Fruit fly (Drosophila melanogaster) whole organism, wandering third instar larva: Measurements from ENCODE around the gene Rab8.

ENCODE experiments used
- CG32264 ChIP-seq: fragments of 200-800 bp; sonication (Bioruptor generic); optimal IDR thresholded peaks from 2 replicates; lab custom pipeline; 2016; ENCODE audit warnings: missing biosample characterization, missing genetic modification characterization
- CG9705 ChIP-seq: fragments of 200-800 bp; sonication (Bioruptor generic); optimal IDR thresholded peaks from 2 replicates; lab custom pipeline; 2018; ENCODE audit warnings: missing biosample characterization, mild to moderate bottlenecking, missing genetic modification characterization
- CrebA ChIP-seq: fragments of 200-800 bp; sonication (Bioruptor generic); optimal IDR thresholded peaks from 2 replicates; lab custom pipeline; 2016; ENCODE audit warnings: missing biosample characterization, mild to moderate bottlenecking, missing genetic modification characterization, borderline replicate concordance
- Dfd ChIP-seq: fragments of >200 bp; optimal IDR thresholded peaks from 2 replicates; lab custom pipeline; 2017; ENCODE audit warnings: missing biosample characterization, missing genetic modification characterization
- Dif ChIP-seq: fragments of 200-275, 200-300 bp; sonication (Bioruptor generic); optimal IDR thresholded peaks from 2 replicates; lab custom pipeline; 2018; ENCODE audit warnings: missing biosample characterization, missing genetic modification characterization; ENCODE audit not compliant: partially characterized antibody
- GATAd ChIP-seq: sonication (Bioruptor generic); optimal IDR thresholded peaks from 2 replicates; lab custom pipeline; 2016; ENCODE audit warnings: missing biosample characterization, missing genetic modification characterization
- HLH106 ChIP-seq: fragments of 200-800 bp; optimal IDR thresholded peaks from 3 replicates; lab custom pipeline; 2019; ENCODE audit warnings: missing biosample characterization, mild to moderate bottlenecking, missing genetic modification characterization, moderate library complexity
- Hnf4 ChIP-seq: fragments of 200-800 bp; sonication (Bioruptor generic); optimal IDR thresholded peaks from 2 replicates; lab custom pipeline; 2016; ENCODE audit warnings: missing biosample characterization, mild to moderate bottlenecking, missing genetic modification characterization
- Hr83 ChIP-seq: fragments of 200-300 bp; sonication (Bioruptor generic); optimal IDR thresholded peaks from 2 replicates; lab custom pipeline; 2016; ENCODE audit warnings: missing biosample characterization, mild to moderate bottlenecking, missing genetic modification characterization, moderate library complexity; ENCODE audit not compliant: poor library complexity, severe bottlenecking
- Mio ChIP-seq: sonication (Bioruptor generic); optimal IDR thresholded peaks from 2 replicates; lab custom pipeline; 2016; ENCODE audit warnings: missing biosample characterization, missing genetic modification characterization
- Myc ChIP-seq: fragments of >200 bp; optimal IDR thresholded peaks from 2 replicates; lab custom pipeline; 2017
- OdsH ChIP-seq: fragments of 200-800 bp; sonication (Bioruptor generic); optimal IDR thresholded peaks from 2 replicates; lab custom pipeline; 2016; ENCODE audit warnings: missing biosample characterization, mild to moderate bottlenecking, missing genetic modification characterization
- Rel ChIP-seq, 2 experiments: fragments of 200-800 bp; sonication (Bioruptor generic) in 1 of 2; optimal IDR thresholded peaks; 2 replicates in 1 of 2; 3 replicates in 1 of 2; lab custom pipeline; 2016 to 2019; ENCODE audit warnings: mild to moderate bottlenecking in 2 of 2, missing biosample characterization in 2 of 2, missing genetic modification characterization in 2 of 2, moderate library complexity in 1 of 2
- Sp1 ChIP-seq: fragments of 200-800 bp; sonication (Bioruptor generic); optimal IDR thresholded peaks from 3 replicates; lab custom pipeline; 2019; ENCODE audit warnings: missing biosample characterization, mild to moderate bottlenecking, missing genetic modification characterization, moderate library complexity
- Vsx2 ChIP-seq: fragments of 200-300, 225-300 bp; sonication (Bioruptor generic); optimal IDR thresholded peaks from 2 replicates; lab custom pipeline; 2018; ENCODE audit warnings: missing biosample characterization, missing genetic modification characterization; ENCODE audit not compliant: partially characterized antibody
- br ChIP-seq: fragments of 200-800 bp; sonication (Bioruptor generic); optimal IDR thresholded peaks from 2 replicates; lab custom pipeline; 2016; ENCODE audit warnings: missing biosample characterization, missing genetic modification characterization
- dl ChIP-seq, 2 experiments: fragments of 175-275, 200-275 bp in 1 of 2; fragments of 200-275 bp in 1 of 2; sonication (Bioruptor generic); optimal IDR thresholded peaks; lab custom pipeline; 2018; ENCODE audit warnings: mild to moderate bottlenecking in 2 of 2, missing biosample characterization in 2 of 2, missing genetic modification characterization in 2 of 2, moderate library complexity in 2 of 2; ENCODE audit not compliant: partially characterized antibody in 2 of 2, insufficient read depth in 1 of 2
- ey ChIP-seq: fragments of 200-800 bp; sonication (Bioruptor generic); optimal IDR thresholded peaks from 2 replicates; lab custom pipeline; 2016; ENCODE audit warnings: missing biosample characterization, missing genetic modification characterization
- foxo ChIP-seq, 2 experiments: fragments of 200-800 bp; sonication (Bioruptor generic); optimal IDR thresholded peaks; 2 replicates in 1 of 2; 3 replicates in 1 of 2; lab custom pipeline; 2016 to 2017; ENCODE audit warnings: missing biosample characterization in 2 of 2, missing genetic modification characterization in 2 of 2
- fru ChIP-seq: fragments of 200-800 bp; sonication (Bioruptor generic); optimal IDR thresholded peaks from 3 replicates; lab custom pipeline; 2016; ENCODE audit warnings: missing biosample characterization, mild to moderate bottlenecking, missing genetic modification characterization
- h ChIP-seq: fragments of 200-800 bp; sonication (Bioruptor generic); optimal IDR thresholded peaks from 3 replicates; lab custom pipeline; 2016; ENCODE audit warnings: missing biosample characterization, mild to moderate bottlenecking, missing genetic modification characterization
- jim ChIP-seq: fragments of 175-275, 200-325 bp; sonication (Bioruptor generic); optimal IDR thresholded peaks from 2 replicates; lab custom pipeline; 2016; ENCODE audit warnings: missing biosample characterization, mild to moderate bottlenecking, missing genetic modification characterization
- lola ChIP-seq: fragments of >200 bp; optimal IDR thresholded peaks from 2 replicates; lab custom pipeline; 2017; ENCODE audit warnings: missing biosample characterization, missing genetic modification characterization
- pan ChIP-seq: fragments of >200 bp; optimal IDR thresholded peaks from 2 replicates; lab custom pipeline; 2017
- psq ChIP-seq: fragments of 200-800 bp; sonication (Bioruptor generic); optimal IDR thresholded peaks from 3 replicates; lab custom pipeline; 2017; ENCODE audit warnings: missing biosample characterization, mild to moderate bottlenecking, missing genetic modification characterization, moderate library complexity
- sage ChIP-seq: fragments of 200-800 bp; sonication (Bioruptor generic); optimal IDR thresholded peaks from 2 replicates; lab custom pipeline; 2016; ENCODE audit warnings: missing biosample characterization, mild to moderate bottlenecking, missing genetic modification characterization
- sv ChIP-seq: fragments of 200-800 bp; sonication (Bioruptor generic); optimal IDR thresholded peaks from 3 replicates; lab custom pipeline; 2016; ENCODE audit warnings: missing biosample characterization, missing genetic modification characterization
- tai ChIP-seq: sonication (Bioruptor generic); optimal IDR thresholded peaks from 2 replicates; lab custom pipeline; 2016; ENCODE audit warnings: missing biosample characterization, missing genetic modification characterization
- usp ChIP-seq: fragments of >200 bp; optimal IDR thresholded peaks from 2 replicates; lab custom pipeline; 2017; ENCODE audit warnings: missing biosample characterization, missing genetic modification characterization
- woc ChIP-seq: sonication (Bioruptor generic); optimal IDR thresholded peaks from 2 replicates; lab custom pipeline; 2016; ENCODE audit warnings: missing biosample characterization, mild to moderate bottlenecking, missing genetic modification characterization

The Rab8 gene

DNA sequence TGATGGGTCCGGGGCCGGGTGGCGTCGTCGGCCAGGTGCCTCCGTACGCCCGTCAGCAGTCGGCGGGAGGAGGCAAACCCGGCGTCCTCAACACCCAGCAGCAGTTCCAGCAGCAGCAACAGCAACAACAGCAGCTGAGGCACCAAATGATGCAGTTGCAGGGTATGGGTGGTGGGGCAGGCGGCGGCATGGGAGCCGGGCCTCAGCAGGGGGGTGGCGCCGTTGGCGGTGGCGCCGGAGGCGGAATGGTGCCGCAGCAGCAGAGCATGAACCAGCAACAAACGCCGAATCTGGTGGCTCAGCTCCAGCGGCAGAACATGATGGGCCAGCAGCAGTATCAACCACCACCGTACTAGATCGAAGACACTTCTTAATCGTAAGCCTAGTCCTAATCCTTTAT is 26.4 kb downstream of the Rab8 start:
- TF ChIP-seq OdsH (GFP tag; lab: Kevin White, UChicago) (no peak), Dfd (GFP tag; lab: Kevin White, UChicago) (peak; percentile 96)
- TF ChIP-seq, all 38 proteins: peak for 1

DNA sequence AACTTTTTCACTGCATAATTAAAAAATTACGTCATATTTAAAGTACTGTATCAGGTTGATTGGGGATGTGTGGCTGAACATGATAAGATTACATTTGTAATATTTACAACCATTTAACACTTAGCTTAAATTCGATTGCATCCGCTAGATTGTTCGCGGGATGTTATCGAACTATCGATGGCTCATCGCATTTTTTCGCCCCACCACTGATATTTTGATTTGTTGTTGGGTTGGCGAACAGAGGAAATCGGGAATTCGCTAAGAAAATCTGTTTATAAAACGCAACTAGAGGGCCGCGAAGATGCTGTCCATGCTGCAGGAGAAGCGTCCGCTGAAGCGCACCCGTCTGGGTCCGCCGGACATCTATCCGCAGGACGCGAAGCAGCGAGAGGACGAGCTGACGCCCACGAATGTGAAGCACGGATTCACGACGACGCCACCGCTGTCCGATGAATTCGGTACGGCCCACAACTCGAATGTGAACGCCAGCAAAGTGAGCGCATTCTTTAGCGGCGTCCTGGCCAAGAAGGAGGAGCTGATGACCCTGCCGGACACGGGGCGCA is 34.4 kb downstream of the Rab8 start, which contains the start of gene kto:
kto (plus strand) TSS at position 240 of the 563 bp plus-strand sequence.
- TF ChIP-seq jim (GFP tag; lab: Kevin White, UChicago), result no peak
- no peak for TF ChIP-seq OdsH (GFP tag; lab: Kevin White, UChicago)
- no peak for TF ChIP-seq sage (GFP tag; lab: Kevin White, UChicago)
- TF ChIP-seq CrebA (GFP tag; lab: Kevin White, UChicago), result no peak
- no peak for TF ChIP-seq Dfd (GFP tag; lab: Kevin White, UChicago)
- no peak for TF ChIP-seq psq (GFP tag; lab: Kevin White, UChicago)
- TF ChIP-seq, all 38 proteins: peak for 0

DNA sequence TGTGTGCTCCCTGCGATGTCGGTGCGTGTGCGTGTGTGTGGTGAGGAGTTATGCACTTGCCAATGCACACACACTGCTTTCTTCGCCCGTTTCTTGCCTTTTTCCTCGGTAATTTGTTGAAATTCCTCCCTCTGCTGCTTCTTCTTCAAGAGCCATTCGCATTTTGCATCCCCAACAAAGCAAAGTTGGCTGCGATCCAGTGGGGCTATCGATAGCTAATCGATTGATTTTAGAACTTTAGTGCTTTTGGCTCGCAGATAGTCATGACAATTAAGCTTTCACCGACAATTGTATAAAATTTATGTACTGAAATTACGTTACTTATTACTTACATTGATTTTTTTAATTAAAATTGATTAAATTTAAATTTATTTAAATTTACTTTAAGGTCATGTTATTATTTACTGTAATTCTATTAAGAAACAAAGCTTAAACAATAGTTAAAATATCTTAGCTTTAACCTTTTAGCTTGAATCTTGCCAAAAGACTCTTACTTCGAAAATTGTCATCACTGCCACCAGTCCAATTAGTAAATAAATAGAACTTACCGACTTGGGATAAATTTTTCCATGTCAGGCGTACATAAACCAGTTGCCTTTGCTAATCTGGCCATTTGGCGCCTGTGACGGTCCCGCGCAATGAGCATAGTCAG is 36.6 kb downstream of the Rab8 start, which contains the start of the genes trc and CG32221:
trc (minus strand) TSS at position 162 of the 652 bp plus-strand sequence.
CG32221 (plus strand) TSS at position 528 of the 652 bp plus-strand sequence.
- TF ChIP-seq lola (GFP tag; lab: Kevin White, UChicago), result no peak
- peak; percentile 95 for TF ChIP-seq Myc (lab: Kevin White, UChicago)
- TF ChIP-seq CG9705, result peak; percentile 66
- no peak for TF ChIP-seq foxo (GFP tag; optimal IDR thresholded peaks at IDR 0.05; lab: Kevin White, UChicago)
- TF ChIP-seq psq (GFP tag; lab: Kevin White, UChicago), result peak; percentile 6
- no peak for TF ChIP-seq GATAd (GFP tag; lab: Kevin White, UChicago)
- no peak for TF ChIP-seq Rel (GFP tag; optimal IDR thresholded peaks at IDR 0.05; lab: Kevin White, UChicago)
- TF ChIP-seq Rel (tag; optimal IDR thresholded peaks at IDR 0.05; lab: Kevin White, UChicago), result peak; percentile 9
- TF ChIP-seq Sp1 (GFP tag; lab: Kevin White, UChicago), result peak; percentile 70
- peak; percentile 9 for TF ChIP-seq OdsH (GFP tag; lab: Kevin White, UChicago)
- no peak for TF ChIP-seq usp (GFP tag; lab: Kevin White, UChicago)
- TF ChIP-seq Hr83 (GFP tag; lab: Kevin White, UChicago), result peak; percentile 74
- no peak for TF ChIP-seq HLH106
- TF ChIP-seq, all 38 proteins: peak for 7

DNA sequence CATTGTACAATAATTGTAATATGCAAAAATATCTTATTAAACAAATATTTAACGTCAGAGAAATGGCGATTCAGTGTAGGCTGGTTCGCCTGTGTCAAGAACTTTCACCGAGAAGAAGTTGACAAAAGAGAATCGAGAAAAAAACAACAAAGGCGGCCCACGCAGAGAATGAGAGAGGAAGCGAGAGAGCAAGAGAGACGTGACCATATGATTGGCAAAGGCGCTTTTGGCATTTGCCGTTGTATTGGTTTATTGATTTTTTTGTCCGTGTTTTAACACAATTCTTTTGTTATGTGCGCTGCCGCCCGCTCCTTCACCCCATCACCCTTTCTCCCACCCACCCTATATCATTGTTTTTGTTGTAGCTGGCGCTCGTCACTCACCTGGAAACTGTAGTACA is 37.7 kb downstream of the Rab8 start:
- TF ChIP-seq Rel (GFP tag; optimal IDR thresholded peaks at IDR 0.05; lab: Kevin White, UChicago) (no peak), Rel (tag; optimal IDR thresholded peaks at IDR 0.05; lab: Kevin White, UChicago) (peak; percentile 17), Dif (GFP tag; lab: Kevin White, UChicago) (peak; percentile 67), OdsH (GFP tag; lab: Kevin White, UChicago) (peak; percentile 26), dl (GFP tag; optimal IDR thresholded peaks at IDR 0.05; lab: Kevin White, UChicago; ENCODE audit: insufficient read depth in 1 of 2, partially characterized antibody in 2 of 2) (peak in 1 of 2 experiments; percentile 48), GATAd (GFP tag; lab: Kevin White, UChicago) (no peak), Sp1 (GFP tag; lab: Kevin White, UChicago) (no peak), psq (GFP tag; lab: Kevin White, UChicago) (peak; percentile 88), Hr83 (GFP tag; lab: Kevin White, UChicago) (no peak), jim (GFP tag; lab: Kevin White, UChicago) (no peak), h (GFP tag; lab: Kevin White, UChicago) (peak; percentile 12)

DNA sequence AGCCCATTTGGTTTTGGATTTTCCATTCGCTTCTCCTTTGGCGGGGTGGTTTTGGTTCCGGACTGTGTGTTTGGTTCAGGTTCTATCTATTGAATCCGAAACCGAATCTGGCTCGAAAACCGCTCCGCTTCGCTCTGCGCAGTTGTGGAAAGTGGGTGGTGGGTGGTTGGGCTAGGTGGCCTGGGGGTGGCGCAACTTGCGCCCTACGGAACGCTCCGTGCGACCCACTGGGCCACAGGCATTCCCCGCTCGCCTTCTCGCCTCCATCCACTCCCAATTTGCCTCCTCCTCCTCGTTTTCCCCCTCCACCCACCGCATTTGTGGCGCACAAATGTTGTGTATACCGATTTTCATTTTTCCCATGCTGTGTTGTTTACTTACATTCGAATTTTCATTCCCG is 52.2 kb downstream of the Rab8 start:
- TF ChIP-seq Vsx2 (GFP tag; lab: Kevin White, UChicago), result no peak
- no peak for TF ChIP-seq usp (GFP tag; lab: Kevin White, UChicago)
- no peak for TF ChIP-seq foxo (GFP tag; optimal IDR thresholded peaks at IDR 0.05; lab: Kevin White, UChicago)
- no peak for TF ChIP-seq CrebA (GFP tag; lab: Kevin White, UChicago)
- TF ChIP-seq h (GFP tag; lab: Kevin White, UChicago), result no peak

DNA sequence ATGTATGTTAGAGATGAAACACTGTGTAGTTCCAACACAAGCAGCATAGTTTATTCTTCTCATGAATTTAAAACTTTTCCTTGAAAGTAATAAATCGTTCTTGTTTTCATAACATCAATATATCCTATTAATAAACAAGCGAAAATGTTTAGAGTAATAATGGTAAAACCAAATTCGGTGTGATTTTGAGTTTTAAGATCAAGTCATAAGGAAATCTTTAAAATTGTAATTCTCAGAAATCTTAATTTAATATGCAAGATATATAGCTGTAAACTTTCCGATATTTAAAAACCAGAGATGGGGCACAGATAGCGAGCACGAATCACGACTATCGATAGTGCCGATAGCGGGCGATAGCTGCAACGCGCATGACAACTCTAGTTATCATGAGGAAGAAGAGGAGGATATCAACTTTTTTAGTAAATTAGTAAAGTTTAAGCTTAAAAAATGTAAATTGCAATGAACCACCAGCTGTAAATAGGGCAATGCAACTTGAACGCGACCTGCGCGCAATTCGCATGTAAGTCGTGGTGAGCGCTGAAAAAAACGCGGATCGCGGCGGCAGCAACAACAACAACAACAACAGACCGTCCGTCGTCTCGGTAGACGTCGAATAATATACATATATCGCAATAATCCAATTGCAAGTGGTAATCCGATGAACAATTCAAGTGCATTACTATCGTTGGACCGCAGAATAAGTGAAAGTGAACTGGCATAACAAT is 52.9 kb downstream of the Rab8 start, which contains the start of the genes Fibp and Deaf1:
Fibp (minus strand) TSS at position 161 of the 725 bp plus-strand sequence.
Deaf1 (plus strand) TSS at position 368 of the 725 bp plus-strand sequence.
- TF ChIP-seq h (GFP tag; lab: Kevin White, UChicago) (peak; percentile 83), dl (GFP tag; optimal IDR thresholded peaks at IDR 0.05; lab: Kevin White, UChicago; ENCODE audit: insufficient read depth in 1 of 2, partially characterized antibody in 2 of 2) (no peak), br (peak; percentile 81), HLH106 (peak; percentile 82), tai (GFP tag; lab: Kevin White, UChicago) (no peak), Hnf4 (GFP tag; lab: Kevin White, UChicago) (peak; percentile 85), OdsH (GFP tag; lab: Kevin White, UChicago) (peak; percentile 78), usp (GFP tag; lab: Kevin White, UChicago) (no peak), Mio (peak; percentile 8), ey (peak; percentile 76), Rel (GFP tag; optimal IDR thresholded peaks at IDR 0.05; lab: Kevin White, UChicago) (no peak), Rel (tag; optimal IDR thresholded peaks at IDR 0.05; lab: Kevin White, UChicago) (no peak), pan (lab: Kevin White, UChicago) (no peak), CG9705 (peak; percentile 59), woc (peak; percentile 90), Myc (lab: Kevin White, UChicago) (no peak), Sp1 (GFP tag; lab: Kevin White, UChicago) (peak; percentile 78), sv (peak; percentile 74), Hr83 (GFP tag; lab: Kevin White, UChicago) (peak; percentile 67), fru (peak; percentile 82), CG32264 (GFP tag; lab: Kevin White, UChicago) (peak; percentile 33)
